Worm (Caenorhabditis elegans) whole organism, L4 larva: ENCODE results near the gene K11H3.2.

Source experiments
- F26F4.8 ChIP-seq: fragments of 200-800 bp; sonication (Bioruptor generic); conservative IDR thresholded peaks from 2 replicates; pipeline ENCODE4 v1.3.6; 2022; ENCODE audit warnings: missing genetic modification characterization, missing compliant biosample characterization
- F37D6.2 ChIP-seq: sonication (generic microtip); optimal IDR thresholded peaks from 2 replicates; lab custom pipeline; 2016; ENCODE audit warnings: mild to moderate bottlenecking, missing genetic modification characterization, missing compliant biosample characterization
- F49E8.2 ChIP-seq: sonication (generic microtip); optimal IDR thresholded peaks from 2 replicates; lab custom pipeline; 2016; ENCODE audit warnings: missing compliant biosample characterization, mild to moderate bottlenecking, missing genetic modification characterization, borderline replicate concordance
- T20F7.1 ChIP-seq: fragments of 200-800 bp; sonication (Bioruptor generic); optimal IDR thresholded peaks from 2 replicates; lab custom pipeline; 2018; ENCODE audit warnings: mild to moderate bottlenecking, missing genetic modification characterization, missing compliant biosample characterization
- T26A8.4 ChIP-seq: fragments of 200-800 bp; sonication (Bioruptor generic); IDR thresholded peaks from 2 replicates; pipeline ENCODE4 v1.3.6; 2022; ENCODE audit warnings: missing genetic modification characterization, missing compliant biosample characterization
- Y105C5A.15 ChIP-seq: fragments of 200-800 bp; sonication (Bioruptor generic); IDR thresholded peaks from 2 replicates; pipeline ENCODE4 v1.3.6; 2022; ENCODE audit warnings: missing genetic modification characterization, missing compliant biosample characterization
- Y48G9A.11 ChIP-seq: fragments of 200-800 bp; sonication (Bioruptor generic); IDR thresholded peaks from 2 replicates; pipeline ENCODE4 v1.3.6; 2022; ENCODE audit warnings: missing genetic modification reagents, missing genetic modification characterization, missing compliant biosample characterization
- ZK337.2 ChIP-seq: fragments of 200-800 bp; sonication (Bioruptor generic); IDR thresholded peaks from 2 replicates; pipeline ENCODE4 v1.3.6; 2022; ENCODE audit warnings: missing genetic modification reagents, missing genetic modification characterization, missing compliant biosample characterization
- ZK546.5 ChIP-seq, 2 experiments: sonication (generic microtip); optimal IDR thresholded peaks; 2 replicates each; lab custom pipeline; 2017; ENCODE audit warnings: missing biosample characterization in 2 of 2, missing genetic modification characterization in 2 of 2
- aha-1 ChIP-seq: fragments of 150-350 bp; peaks from one replicate; lab custom pipeline; 2014; ENCODE audit warnings: missing biosample characterization, missing genetic modification characterization
- ctbp-1 ChIP-seq: fragments of 200-800 bp; sonication (Bioruptor generic); IDR thresholded peaks from 2 replicates; pipeline ENCODE4 v1.3.6; 2022; ENCODE audit warnings: missing genetic modification reagents, missing genetic modification characterization, missing compliant biosample characterization
- daf-19 ChIP-seq: fragments of 200-800 bp; sonication (Bioruptor generic); conservative IDR thresholded peaks from 2 replicates; pipeline ENCODE4 v1.3.6; 2022; ENCODE audit warnings: missing genetic modification characterization, missing compliant biosample characterization
- dmd-8 ChIP-seq: fragments of 200-800 bp; sonication (Bioruptor generic); IDR thresholded peaks from 2 replicates; pipeline ENCODE4 v1.3.6; 2022; ENCODE audit warnings: missing genetic modification characterization, missing compliant biosample characterization
- dmd-9 ChIP-seq: fragments of 200-800 bp; sonication (Bioruptor generic); IDR thresholded peaks from 2 replicates; pipeline ENCODE4 v1.3.6; 2022; ENCODE audit warnings: missing genetic modification reagents, missing genetic modification characterization, missing compliant biosample characterization
- dpl-1 ChIP-seq: fragments of 150-350 bp; optimal IDR thresholded peaks from 2 replicates; lab custom pipeline; 2014; ENCODE audit warnings: missing biosample characterization, missing genetic modification reagents, missing genetic modification characterization
- dve-1 ChIP-seq: sonication (generic microtip); optimal IDR thresholded peaks from 2 replicates; lab custom pipeline; 2017; ENCODE audit warnings: antibody characterized with exemption, mild to moderate bottlenecking, missing genetic modification characterization, missing compliant biosample characterization; ENCODE audit not compliant: insufficient read depth
- egl-27 ChIP-seq: sonication (generic microtip); optimal IDR thresholded peaks from 3 replicates; lab custom pipeline; 2017; ENCODE audit warnings: missing biosample characterization, missing genetic modification reagents, missing genetic modification characterization
- fkh-10 ChIP-seq: fragments of 150-350 bp; optimal IDR thresholded peaks from 2 replicates; lab custom pipeline; 2014; ENCODE audit warnings: missing biosample characterization, missing genetic modification reagents, missing genetic modification characterization
- lim-7 ChIP-seq: fragments of 200-800 bp; sonication (Bioruptor generic); IDR thresholded peaks from 2 replicates; pipeline ENCODE4 v1.3.6; 2022; ENCODE audit warnings: missing genetic modification characterization, missing compliant biosample characterization
- lin-1 ChIP-seq: fragments of 200-800 bp; sonication (Bioruptor generic); IDR thresholded peaks from 2 replicates; pipeline ENCODE4 v1.3.6; 2022; ENCODE audit warnings: missing genetic modification reagents, missing genetic modification characterization, missing compliant biosample characterization
- lin-15B ChIP-seq: fragments of 150-350 bp; sonication (generic microtip); optimal IDR thresholded peaks from 3 replicates; lab custom pipeline; 2014; ENCODE audit warnings: missing biosample characterization, missing genetic modification characterization
- lsy-2 ChIP-seq, 2 experiments: fragments of 150-350 bp in 1 of 2; sonication (generic microtip) in 1 of 2; optimal IDR thresholded peaks; 2 replicates each; lab custom pipeline; 2014 to 2017; ENCODE audit warnings: missing biosample characterization in 2 of 2, missing genetic modification characterization in 2 of 2
- madf-5 ChIP-seq, 2 experiments: fragments of 200-800 bp; sonication (Bioruptor generic); IDR thresholded peaks; 2 replicates each; pipeline ENCODE4 v1.3.6; 2022; ENCODE audit warnings: missing compliant biosample characterization in 2 of 2, missing genetic modification characterization in 2 of 2
- madf-9 ChIP-seq: fragments of 200-800 bp; sonication (Bioruptor generic); conservative IDR thresholded peaks from 2 replicates; pipeline ENCODE4 v1.3.6; 2022; ENCODE audit warnings: missing genetic modification reagents, missing genetic modification characterization, missing compliant biosample characterization
- mdt-29 ChIP-seq: fragments of 200-800 bp; sonication (Bioruptor generic); IDR thresholded peaks from 2 replicates; pipeline ENCODE4 v1.3.6; 2022; ENCODE audit warnings: missing genetic modification reagents, missing genetic modification characterization, missing compliant biosample characterization
- mep-1 ChIP-seq: fragments of 150-350 bp; sonication (generic microtip); optimal IDR thresholded peaks from 3 replicates; lab custom pipeline; 2014; ENCODE audit warnings: missing biosample characterization, missing genetic modification characterization
- mes-2 ChIP-seq: sonication (generic microtip); optimal IDR thresholded peaks from 2 replicates; lab custom pipeline; 2016; ENCODE audit warnings: missing genotype, mild to moderate bottlenecking, missing genetic modification characterization, missing compliant biosample characterization; ENCODE audit not compliant: poor library complexity, severe bottlenecking
- mxl-2 ChIP-seq: fragments of 200-800 bp; sonication (Bioruptor generic); conservative IDR thresholded peaks from 2 replicates; pipeline ENCODE4 v1.3.6; 2022; ENCODE audit warnings: missing genetic modification reagents, missing genetic modification characterization, missing compliant biosample characterization
- nhr-111 ChIP-seq: fragments of 200-800 bp; sonication (Bioruptor generic); optimal IDR thresholded peaks from 2 replicates; lab custom pipeline; 2018; ENCODE audit warnings: mild to moderate bottlenecking, missing genetic modification characterization, missing compliant biosample characterization
- nhr-237 ChIP-seq: sonication (generic microtip); optimal IDR thresholded peaks from 2 replicates; lab custom pipeline; 2017; ENCODE audit warnings: missing biosample characterization, missing genetic modification characterization
- nhr-25 ChIP-seq: sonication (generic microtip); optimal IDR thresholded peaks from 2 replicates; lab custom pipeline; 2017; ENCODE audit warnings: missing genetic modification characterization, mild to moderate bottlenecking, missing compliant biosample characterization, antibody characterized with exemption, moderate library complexity, borderline replicate concordance; ENCODE audit not compliant: insufficient read depth
- nhr-42 ChIP-seq: fragments of 200-800 bp; sonication (Bioruptor generic); IDR thresholded peaks from 2 replicates; pipeline ENCODE4 v1.3.6; 2022; ENCODE audit warnings: missing genetic modification characterization, missing compliant biosample characterization
- nhr-48 ChIP-seq: sonication (generic microtip); optimal IDR thresholded peaks from 2 replicates; lab custom pipeline; 2016; ENCODE audit warnings: mild to moderate bottlenecking, missing genetic modification characterization, missing compliant biosample characterization
- nhr-77 ChIP-seq: fragments of 150-350 bp; optimal IDR thresholded peaks from 2 replicates; lab custom pipeline; 2014; ENCODE audit warnings: missing biosample characterization, missing genetic modification characterization
- php-3 ChIP-seq: fragments of 200-800 bp; sonication (Bioruptor generic); IDR thresholded peaks from 2 replicates; pipeline ENCODE4 v1.3.6; 2022; ENCODE audit warnings: missing genetic modification reagents, missing genetic modification characterization, missing compliant biosample characterization
- rbr-2 ChIP-seq: sonication (generic microtip); optimal IDR thresholded peaks from 2 replicates; lab custom pipeline; 2016; ENCODE audit warnings: missing genotype, missing genetic modification characterization, missing compliant biosample characterization
- saeg-2 ChIP-seq: fragments of 200-800 bp; sonication (Bioruptor generic); IDR thresholded peaks from 2 replicates; pipeline ENCODE4 v1.3.6; 2022; ENCODE audit warnings: missing genetic modification reagents, missing genetic modification characterization, missing compliant biosample characterization
- sdz-12 ChIP-seq: fragments of 200-800 bp; sonication (Bioruptor generic); optimal IDR thresholded peaks from 2 replicates; lab custom pipeline; 2018; ENCODE audit warnings: mild to moderate bottlenecking, missing genetic modification characterization, missing compliant biosample characterization
- set-16 ChIP-seq: fragments of 200-800 bp; sonication (Bioruptor generic); IDR thresholded peaks from 2 replicates; pipeline ENCODE4 v1.3.6; 2022; ENCODE audit warnings: missing genetic modification reagents, missing genetic modification characterization, missing compliant biosample characterization
- snpc-1.2 ChIP-seq: fragments of 200-800 bp; sonication (Bioruptor generic); IDR thresholded peaks from 2 replicates; pipeline ENCODE4 v1.3.6; 2022; ENCODE audit warnings: missing genetic modification reagents, missing genetic modification characterization, missing compliant biosample characterization
- spr-1 ChIP-seq: sonication (generic microtip); optimal IDR thresholded peaks from 2 replicates; lab custom pipeline; 2016; ENCODE audit warnings: mild to moderate bottlenecking, missing genetic modification characterization, missing compliant biosample characterization
- tra-1 ChIP-seq: fragments of 200-800 bp; sonication (Bioruptor generic); IDR thresholded peaks from 2 replicates; pipeline ENCODE4 v1.3.6; 2022; ENCODE audit warnings: missing genetic modification reagents, missing genetic modification characterization, missing compliant biosample characterization
- unc-130 ChIP-seq: sonication (generic microtip); optimal IDR thresholded peaks from 2 replicates; lab custom pipeline; 2016; ENCODE audit warnings: missing genetic modification reagents, missing genetic modification characterization, missing compliant biosample characterization
- vab-7 ChIP-seq: fragments of 200-800 bp; sonication (Bioruptor generic); IDR thresholded peaks from 2 replicates; pipeline ENCODE4 v1.3.6; 2022; ENCODE audit warnings: missing genetic modification reagents, missing genetic modification characterization, missing compliant biosample characterization
- zag-1 ChIP-seq: fragments of 150-350 bp; optimal IDR thresholded peaks from 2 replicates; lab custom pipeline; 2014; ENCODE audit warnings: missing biosample characterization, missing genetic modification characterization
- zfp-2 ChIP-seq: sonication (generic microtip); optimal IDR thresholded peaks from 2 replicates; lab custom pipeline; 2016; ENCODE audit warnings: mild to moderate bottlenecking, missing genetic modification characterization, missing compliant biosample characterization
- zfp-3 ChIP-seq: fragments of 200-800 bp; sonication (Bioruptor generic); conservative IDR thresholded peaks from 2 replicates; pipeline ENCODE4 v1.3.6; 2022; ENCODE audit warnings: missing genetic modification reagents, missing genetic modification characterization, missing compliant biosample characterization
- zip-11 ChIP-seq: fragments of 200-800 bp; sonication (Bioruptor generic); IDR thresholded peaks from 2 replicates; pipeline ENCODE4 v1.3.6; 2022; ENCODE audit warnings: missing genetic modification characterization, missing compliant biosample characterization

The K11H3.2 gene

ce11 chrIII:9861470-9862342, 15.5 kb downstream of the K11H3.2 start (continued):
- TF ChIP-seq lim-7 (GFP tag; lab: Robert Waterston, UW), result peak; percentile 96
- TF ChIP-seq nhr-77 (tag; lab: Kevin White, UChicago), result peak; percentile 4
- peak; percentile 76 for TF ChIP-seq ctbp-1 (GFP tag; lab: Robert Waterston, UW)
- peak; percentile 73 for TF ChIP-seq rbr-2
- peak; percentile 60; the same call in 1 of the 2 replicates for TF ChIP-seq snpc-1.2
- TF ChIP-seq unc-130 (GFP tag; lab: Kevin White, UChicago), result peak; percentile 36
- TF ChIP-seq fkh-10, result peak; percentile 8
- no peak for TF ChIP-seq ZK546.5 (tag; optimal IDR thresholded peaks at IDR 0.05; lab: Kevin White, UChicago)
- TF ChIP-seq aha-1 (tag; lab: Kevin White, UChicago), result peak; percentile 75
- TF ChIP-seq zag-1, result no peak
- TF ChIP-seq php-3 (GFP tag; lab: Robert Waterston, UW), result peak; percentile 73
- TF ChIP-seq zfp-3, result peak; percentile 71
- TF ChIP-seq F37D6.2 (tag; lab: Kevin White, UChicago), result peak; percentile 44
- peak; percentile 17 for TF ChIP-seq dve-1 (tag; lab: Kevin White, UChicago)
- peak; percentile 97 for TF ChIP-seq dmd-8 (GFP tag; lab: Robert Waterston, UW)
- peak; percentile 87 for TF ChIP-seq mes-2 (tag; lab: Kevin White, UChicago)
- TF ChIP-seq ZK337.2 (GFP tag; lab: Robert Waterston, UW), result peak; percentile 85
- TF ChIP-seq saeg-2 (GFP tag; lab: Robert Waterston, UW), result peak; percentile 60; the same call in 1 of the 2 replicates
- peak; percentile 68 for TF ChIP-seq mep-1 (tag; lab: Kevin White, UChicago)
- TF ChIP-seq F26F4.8 (GFP tag; lab: Robert Waterston, UW), result peak; percentile 64; the same call in 1 of the 2 replicates
- TF ChIP-seq Y48G9A.11 (GFP tag; lab: Robert Waterston, UW), result peak; percentile 65; the same call in 1 of the 2 replicates
- peak; percentile 55 to 71; a peak in 1 of 4 replicates for TF ChIP-seq madf-5 (GFP tag; IDR thresholded peaks at IDR 0.05; lab: Robert Waterston, UW)
- TF ChIP-seq spr-1 (tag; lab: Kevin White, UChicago), result no peak
- peak in 1 of 2 experiments; percentile 49 for TF ChIP-seq lsy-2 (tag; optimal IDR thresholded peaks at IDR 0.05; lab: Kevin White, UChicago)
- 0 out of 2 replicates have a peak, but pooled peaks have one; percentile 5 for TF ChIP-seq zip-11 (GFP tag; lab: Robert Waterston, UW)
- peak; percentile 83 for TF ChIP-seq T26A8.4
- TF ChIP-seq madf-9 (GFP tag; lab: Robert Waterston, UW), result peak; percentile 89
- TF ChIP-seq nhr-25, result no peak
- peak; percentile 88 for TF ChIP-seq vab-7 (GFP tag; lab: Robert Waterston, UW)
- TF ChIP-seq mdt-29 (GFP tag; lab: Robert Waterston, UW), result peak; percentile 76
- no peak for TF ChIP-seq zfp-2
- TF ChIP-seq nhr-48 (tag; lab: Kevin White, UChicago), result peak; percentile 34
- TF ChIP-seq mxl-2, result peak; percentile 75; the same call in 1 of the 2 replicates
- TF ChIP-seq nhr-42 (GFP tag; lab: Robert Waterston, UW), result peak; percentile 67; the same call in 1 of the 2 replicates
- peak; percentile 86 for TF ChIP-seq dmd-9
- TF ChIP-seq sdz-12 (GFP tag; lab: Kevin White, UChicago), result peak; percentile 39
- no peak for TF ChIP-seq egl-27 (tag; lab: Kevin White, UChicago)
- peak; percentile 84 for TF ChIP-seq tra-1
- peak; percentile 37 for TF ChIP-seq T20F7.1 (GFP tag; lab: Kevin White, UChicago)
- TF ChIP-seq set-16 (GFP tag; lab: Robert Waterston, UW), result no peak
- TF ChIP-seq lin-15B (tag; lab: Kevin White, UChicago), result no peak
- TF ChIP-seq F49E8.2, result peak; percentile 46
- peak; percentile 48 for TF ChIP-seq nhr-111 (GFP tag; lab: Kevin White, UChicago)
- TF ChIP-seq dpl-1 (GFP tag; lab: Kevin White, UChicago), result peak; percentile 37
- TF ChIP-seq nhr-237 (tag; lab: Kevin White, UChicago), result no peak
- peak; percentile 67 for TF ChIP-seq lin-1
- peak; percentile 92 for TF ChIP-seq Y105C5A.15 (GFP tag; lab: Robert Waterston, UW)
- TF ChIP-seq daf-19, result 0 out of 2 replicates have a peak, but pooled peaks have one; percentile 35
